Worm (Caenorhabditis elegans) whole organism, L3 larva: ENCODE measurements around the gene npax-2.

Experiments used
- ZK546.5 ChIP-seq: sonication (generic microtip); optimal IDR thresholded peaks from 2 replicates; lab custom pipeline; 2017; ENCODE audit warnings: missing biosample characterization, missing genetic modification characterization
- aly-2 ChIP-seq: fragments of 150-350 bp; optimal IDR thresholded peaks from 2 replicates; lab custom pipeline; 2014; ENCODE audit warnings: missing biosample characterization, missing genetic modification characterization
- lin-15B ChIP-seq: fragments of 150-350 bp; optimal IDR thresholded peaks from 2 replicates; lab custom pipeline; 2014; ENCODE audit warnings: missing biosample characterization, missing genetic modification characterization
- unc-39 ChIP-seq: sonication (generic microtip); optimal IDR thresholded peaks from 4 replicates; lab custom pipeline; 2017; ENCODE audit warnings: missing biosample characterization, missing genetic modification characterization
- unc-62 ChIP-seq: fragments of 150-350 bp; sonication (generic microtip); optimal IDR thresholded peaks from 4 replicates; lab custom pipeline; 2014; ENCODE audit warnings: missing biosample characterization, missing genetic modification reagents, missing genetic modification characterization

- no peak for TF ChIP-seq unc-39 (tag; lab: Kevin White, UChicago)
- TF ChIP-seq ZK546.5 (tag; lab: Kevin White, UChicago) = no peak
- TF ChIP-seq lin-15B (tag; lab: Kevin White, UChicago) = no peak
- TF ChIP-seq unc-62 (GFP tag; lab: Kevin White, UChicago) = no peak
- no peak for TF ChIP-seq aly-2
Measured at ce11 chrX:2113004-2113403, 36.9 kb downstream of the npax-2 start, which contains the start of gene bus-5.
